Worm (Caenorhabditis elegans): ENCODE data around the gene txt-4.

ce11 chrIV:1470364-1470763 is 40.0 kb upstream of the txt-4 start:
- TF ChIP-seq nhr-28 (tag; optimal IDR thresholded peaks at IDR 0.05): no peak
- TF ChIP-seq jun-1 (tag; optimal IDR thresholded peaks at IDR 0.05): no peak
- no peak for TF ChIP-seq nhr-11 (tag; optimal IDR thresholded peaks at IDR 0.05)
- no peak for TF ChIP-seq grh-1 (GFP tag; IDR thresholded peaks at IDR 0.05)
- no peak for TF ChIP-seq ceh-63 (GFP tag; optimal IDR thresholded peaks at IDR 0.05)
- TF ChIP-seq ama-1 (optimal IDR thresholded peaks at IDR 0.05): no peak
- no peak for TF ChIP-seq pqm-1 (tag; optimal IDR thresholded peaks at IDR 0.05)
- TF ChIP-seq nhr-76 (tag; optimal IDR thresholded peaks at IDR 0.05): no peak
- no peak for TF ChIP-seq ztf-4 (tag; optimal IDR thresholded peaks at IDR 0.05)
- no peak for TF ChIP-seq nhr-84 (tag; optimal IDR thresholded peaks at IDR 0.05)
- TF ChIP-seq tbx-2 (tag; optimal IDR thresholded peaks at IDR 0.05): no peak
- TF ChIP-seq efl-1 (optimal IDR thresholded peaks at IDR 0.05): no peak
- TF ChIP-seq efl-1 (GFP tag; optimal IDR thresholded peaks at IDR 0.05 in 1 of 2): no peak
